Fruit fly (Drosophila melanogaster): Measurements from ENCODE around the gene ckd.

The ckd gene

DNA sequence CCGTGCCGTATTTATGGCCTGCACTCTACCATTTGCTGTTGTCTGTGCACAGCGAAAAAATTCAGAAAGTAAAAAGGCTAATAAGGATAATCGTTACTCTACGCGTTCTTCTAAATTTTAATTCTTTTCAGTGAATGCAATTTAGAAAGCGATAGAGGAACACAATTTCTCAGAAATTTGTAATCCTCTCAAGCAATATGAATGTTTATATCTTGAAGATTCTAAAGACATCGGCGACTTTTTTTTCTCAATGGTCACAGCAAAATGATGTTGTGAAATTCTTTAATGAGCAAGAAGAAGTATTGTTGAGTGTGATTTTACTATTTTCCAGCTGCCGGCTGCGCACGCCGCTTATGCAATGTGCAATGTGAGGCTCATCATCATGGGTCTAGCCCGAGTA, 4.8 kb upstream of the ckd start (continued):
- TF ChIP-seq dsx (GFP tag; optimal IDR thresholded peaks at IDR 0.05; ENCODE audit: poor library complexity, severe bottlenecking), result no peak
- no peak for TF ChIP-seq topi (GFP tag; optimal IDR thresholded peaks at IDR 0.05)
- no peak for TF ChIP-seq Sox102F (GFP tag; optimal IDR thresholded peaks at IDR 0.05)
- no peak for TF ChIP-seq fd85E (GFP tag; optimal IDR thresholded peaks at IDR 0.05)
- TF ChIP-seq pdm3 (GFP tag; optimal IDR thresholded peaks at IDR 0.05), result peak; percentile 49
- no peak for TF ChIP-seq CG9139 (GFP tag; optimal IDR thresholded peaks at IDR 0.05)
- no peak for TF ChIP-seq Gug (GFP tag; IDR thresholded peaks at IDR 0.05)
- TF ChIP-seq Sox15 (GFP tag; optimal IDR thresholded peaks at IDR 0.05), result no peak
- no peak for TF ChIP-seq CG11294 (GFP tag; IDR thresholded peaks at IDR 0.05)
- no peak for TF ChIP-seq Hr38 (GFP tag; optimal IDR thresholded peaks at IDR 0.05)
- TF ChIP-seq CG1621 (tag; optimal IDR thresholded peaks at IDR 0.05), result no peak
- TF ChIP-seq Eip93F (GFP tag; optimal IDR thresholded peaks at IDR 0.05), result no peak
- no peak for TF ChIP-seq CG34406 (GFP tag; optimal IDR thresholded peaks at IDR 0.05)
- no peak for TF ChIP-seq CG8632 (GFP tag; optimal IDR thresholded peaks at IDR 0.05)
- no peak for TF ChIP-seq Lpt (GFP tag; optimal IDR thresholded peaks at IDR 0.05)
- TF ChIP-seq acj6 (GFP tag; optimal IDR thresholded peaks at IDR 0.05), result peak; percentile 13
- no peak for TF ChIP-seq esn (GFP tag; optimal IDR thresholded peaks at IDR 0.05)
- TF ChIP-seq dac (GFP tag; optimal IDR thresholded peaks at IDR 0.05), result no peak
- peak; percentile 48 for TF ChIP-seq Hr4 (GFP tag; optimal IDR thresholded peaks at IDR 0.05)
- no peak for TF ChIP-seq Smox (GFP tag; optimal IDR thresholded peaks at IDR 0.05)

- TF ChIP-seq dsx (GFP tag; optimal IDR thresholded peaks at IDR 0.05; ENCODE audit: poor library complexity, severe bottlenecking) (peak; percentile 27), CG9139 (GFP tag; optimal IDR thresholded peaks at IDR 0.05) (no peak), eg (GFP tag; IDR thresholded peaks at IDR 0.05) (no peak), Hr39 (GFP tag; optimal IDR thresholded peaks at IDR 0.05) (peak; percentile 4), vri (GFP tag; optimal IDR thresholded peaks at IDR 0.05) (no peak), fd59A (GFP tag; optimal IDR thresholded peaks at IDR 0.05) (no peak), dac (GFP tag; optimal IDR thresholded peaks at IDR 0.05) (no peak), CG3919 (GFP tag; optimal IDR thresholded peaks at IDR 0.05) (no peak), CG7368 (GFP tag; optimal IDR thresholded peaks at IDR 0.05) (no peak), Eip93F (GFP tag; optimal IDR thresholded peaks at IDR 0.05) (no peak), acj6 (GFP tag; optimal IDR thresholded peaks at IDR 0.05) (no peak), Gug (GFP tag; IDR thresholded peaks at IDR 0.05) (no peak), Eip78C (GFP tag) (peak; percentile 12), CG11294 (GFP tag; IDR thresholded peaks at IDR 0.05) (no peak), topi (GFP tag; optimal IDR thresholded peaks at IDR 0.05) (no peak), ss (GFP tag; optimal IDR thresholded peaks at IDR 0.05) (peak in 1 of 2 experiments; percentile 9), CG4318 (GFP tag; optimal IDR thresholded peaks at IDR 0.05) (no peak), CG6792 (GFP tag; optimal IDR thresholded peaks at IDR 0.05) (no peak), CG8632 (GFP tag; optimal IDR thresholded peaks at IDR 0.05) (no peak), spab (GFP tag; optimal IDR thresholded peaks at IDR 0.05) (no peak), CG34406 (GFP tag; optimal IDR thresholded peaks at IDR 0.05) (no peak), lz (GFP tag; optimal IDR thresholded peaks at IDR 0.05) (peak; percentile 5), esn (GFP tag; optimal IDR thresholded peaks at IDR 0.05) (no peak), Lpt (GFP tag; optimal IDR thresholded peaks at IDR 0.05) (no peak), CG8319 (GFP tag; optimal IDR thresholded peaks at IDR 0.05) (no peak), pdm3 (GFP tag; optimal IDR thresholded peaks at IDR 0.05) (peak; percentile 9), Ets21C (GFP tag; optimal IDR thresholded peaks at IDR 0.05) (no peak), fkh (GFP tag; optimal IDR thresholded peaks at IDR 0.05) (no peak), CG6854 (GFP tag; optimal IDR thresholded peaks at IDR 0.05) (no peak), net (GFP tag; optimal IDR thresholded peaks at IDR 0.05) (no peak), CG32006 (GFP tag; optimal IDR thresholded peaks at IDR 0.05) (peak; percentile 9), CG10631 (GFP tag; optimal IDR thresholded peaks at IDR 0.05) (no peak), CG6276 (GFP tag; optimal IDR thresholded peaks at IDR 0.05) (no peak), Met (GFP tag; optimal IDR thresholded peaks at IDR 0.05) (peak; percentile 13), fd85E (GFP tag; optimal IDR thresholded peaks at IDR 0.05) (no peak)
These were observed 4.0 kb upstream of the ckd start for dm6 chr3L:3253631-3254030.
